Worm (Caenorhabditis elegans) whole organism, L2 larva: ENCODE results near the gene srt-50.

Experiments used
- egl-27 ChIP-seq: sonication (generic microtip); optimal IDR thresholded peaks from 3 replicates; lab custom pipeline; 2017; ENCODE audit warnings: missing biosample characterization, missing genetic modification reagents, missing genetic modification characterization
- lin-39 ChIP-seq: fragments of 150-350 bp; optimal IDR thresholded peaks from 2 replicates; lab custom pipeline; 2014; ENCODE audit warnings: missing biosample characterization, missing genetic modification reagents, missing genetic modification characterization
- nhr-237 ChIP-seq: fragments of 150-350 bp; optimal IDR thresholded peaks from 2 replicates; lab custom pipeline; 2014; ENCODE audit warnings: missing biosample characterization, missing genetic modification characterization
- unc-62 ChIP-seq: fragments of 150-350 bp; optimal IDR thresholded peaks from 2 replicates; lab custom pipeline; 2014; ENCODE audit warnings: missing biosample characterization, missing genetic modification reagents, missing genetic modification characterization
- ztf-11 ChIP-seq: sonication (generic microtip); optimal IDR thresholded peaks from 2 replicates; lab custom pipeline; 2017; ENCODE audit warnings: missing biosample characterization, missing genetic modification characterization

DNA sequence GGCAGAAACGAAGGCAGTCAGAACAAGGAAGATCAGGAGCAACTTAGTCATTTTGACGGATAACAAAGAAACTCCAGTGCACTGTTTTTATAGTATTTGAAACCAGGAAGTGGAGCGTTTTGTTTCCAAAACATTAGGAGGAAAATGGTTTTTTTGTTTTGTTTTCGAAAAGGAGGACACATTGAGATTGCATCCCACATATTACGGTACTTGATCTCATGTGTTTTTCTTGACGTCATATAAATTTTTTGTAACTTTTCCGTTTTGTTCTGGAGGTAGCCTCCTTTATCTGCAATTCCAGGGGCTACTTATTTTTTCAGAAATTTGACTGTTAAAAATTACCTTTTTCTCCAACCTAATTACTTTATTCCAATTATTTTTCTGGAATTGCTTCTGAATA, 53.2 kb downstream of the srt-50 start, which contains the start of gene M199.9:
- TF ChIP-seq unc-62 (GFP tag; lab: Kevin White, UChicago) = no peak
- no peak for TF ChIP-seq nhr-237 (tag; lab: Kevin White, UChicago)
- no peak for TF ChIP-seq ztf-11
- no peak for TF ChIP-seq egl-27
- TF ChIP-seq lin-39 (tag; lab: Kevin White, UChicago) = no peak
